Fruit fly (Drosophila melanogaster) whole organism, prepupa: ENCODE data around the gene HIP-R.
A peak's percentile ranks its signal among the peaks of the same experiment; 100 is the strongest.

Source experiments
- CG10631 ChIP-seq: fragments of 200-800 bp; sonication (Bioruptor generic); optimal IDR thresholded peaks from 2 replicates; lab custom pipeline; 2016; ENCODE audit warnings: missing biosample characterization, missing genetic modification characterization
- CG10669 ChIP-seq: fragments of 200-800 bp; sonication (Bioruptor generic); optimal IDR thresholded peaks from 3 replicates; lab custom pipeline; 2018; ENCODE audit warnings: missing biosample characterization, mild to moderate bottlenecking, missing genetic modification characterization, moderate library complexity
- CG11762 ChIP-seq: fragments of 200-800 bp; sonication (Bioruptor generic); optimal IDR thresholded peaks from 3 replicates; lab custom pipeline; 2016; ENCODE audit warnings: missing biosample characterization, missing genetic modification characterization; ENCODE audit not compliant: insufficient read depth
- CG11902 ChIP-seq: fragments of 200-800 bp; sonication (Bioruptor generic); optimal IDR thresholded peaks from 3 replicates; lab custom pipeline; 2016; ENCODE audit warnings: missing biosample characterization, missing genetic modification characterization
- CG15336 ChIP-seq: fragments of 200-800 bp; sonication (Bioruptor generic); IDR thresholded peaks from 2 replicates; pipeline ENCODE4 v1.3.6; 2022; ENCODE audit warnings: missing biosample characterization, missing genetic modification characterization
- CG16779 ChIP-seq: fragments of 200-800 bp; sonication (Bioruptor generic); optimal IDR thresholded peaks from 3 replicates; lab custom pipeline; 2017; ENCODE audit warnings: missing biosample characterization, mild to moderate bottlenecking, missing genetic modification characterization
- CG32006 ChIP-seq: fragments of 200-800 bp; sonication (Bioruptor generic); optimal IDR thresholded peaks from 3 replicates; lab custom pipeline; 2017; ENCODE audit warnings: missing biosample characterization, mild to moderate bottlenecking, missing genetic modification characterization
- CG3919 ChIP-seq: fragments of 200-800 bp; sonication (Bioruptor generic); optimal IDR thresholded peaks from 3 replicates; lab custom pipeline; 2016; ENCODE audit warnings: missing biosample characterization, missing genetic modification characterization
- CG4318 ChIP-seq: fragments of 200-800 bp; sonication (Bioruptor generic); optimal IDR thresholded peaks from 3 replicates; lab custom pipeline; 2017; ENCODE audit warnings: missing biosample characterization, mild to moderate bottlenecking, missing genetic modification characterization
- CG6276 ChIP-seq: fragments of 200-800 bp; sonication (Bioruptor generic); optimal IDR thresholded peaks from 2 replicates; lab custom pipeline; 2017; ENCODE audit warnings: missing biosample characterization, mild to moderate bottlenecking, missing genetic modification characterization
- CG6808 ChIP-seq: fragments of 200-800 bp; sonication (Bioruptor generic); optimal IDR thresholded peaks from 3 replicates; lab custom pipeline; 2017; ENCODE audit warnings: missing biosample characterization, missing genetic modification characterization, mild to moderate bottlenecking, moderate library complexity, missing genetic modification reagents
- CG6854 ChIP-seq: fragments of 200-800 bp; sonication (Bioruptor generic); optimal IDR thresholded peaks from 2 replicates; lab custom pipeline; 2017; ENCODE audit warnings: missing biosample characterization, mild to moderate bottlenecking, missing genetic modification characterization
- CG8319 ChIP-seq: fragments of 200-800 bp; sonication (Bioruptor generic); optimal IDR thresholded peaks from 3 replicates; lab custom pipeline; 2016; ENCODE audit warnings: missing biosample characterization, missing genetic modification characterization
- CG8632 ChIP-seq: fragments of 200-800 bp; sonication (Bioruptor generic); optimal IDR thresholded peaks from 3 replicates; lab custom pipeline; 2016; ENCODE audit warnings: missing biosample characterization, missing genetic modification characterization
- Eip75B ChIP-seq: fragments of 200-800 bp; sonication (Bioruptor generic); optimal IDR thresholded peaks from 3 replicates; lab custom pipeline; 2016; ENCODE audit warnings: missing biosample characterization, missing genetic modification characterization
- Eip93F ChIP-seq: fragments of 200-800 bp; sonication (Bioruptor generic); optimal IDR thresholded peaks from 2 replicates; lab custom pipeline; 2016; ENCODE audit warnings: missing biosample characterization, mild to moderate bottlenecking, missing genetic modification characterization
- Ets21C ChIP-seq: fragments of 200-800 bp; sonication (Bioruptor generic); optimal IDR thresholded peaks from 3 replicates; lab custom pipeline; 2016; ENCODE audit warnings: missing biosample characterization, missing genetic modification characterization
- Ets96B ChIP-seq: fragments of 200-800 bp; optimal IDR thresholded peaks from 2 replicates; lab custom pipeline; 2019; ENCODE audit warnings: missing biosample characterization, mild to moderate bottlenecking, missing genetic modification characterization, moderate library complexity
- Hr38 ChIP-seq: sonication (Bioruptor generic); optimal IDR thresholded peaks from 2 replicates; lab custom pipeline; 2016; ENCODE audit warnings: missing biosample characterization, missing genetic modification characterization
- Hr39 ChIP-seq: fragments of 200-800 bp; sonication (Bioruptor generic); optimal IDR thresholded peaks from 2 replicates; lab custom pipeline; 2016; ENCODE audit warnings: missing biosample characterization, missing genetic modification characterization
- Hr4 ChIP-seq: fragments of 200-800 bp; sonication (Bioruptor generic); optimal IDR thresholded peaks from 3 replicates; lab custom pipeline; 2016; ENCODE audit warnings: missing biosample characterization, missing genetic modification characterization
- Lpt ChIP-seq: fragments of 200-800 bp; sonication (Bioruptor generic); optimal IDR thresholded peaks from 3 replicates; lab custom pipeline; 2016; ENCODE audit warnings: missing biosample characterization, missing genetic modification characterization
- Met ChIP-seq: fragments of 200-800 bp; sonication (Bioruptor generic); optimal IDR thresholded peaks from 3 replicates; lab custom pipeline; 2016; ENCODE audit warnings: missing biosample characterization, missing genetic modification characterization
- OdsH ChIP-seq: fragments of 200-800 bp; sonication (Bioruptor generic); optimal IDR thresholded peaks from 3 replicates; lab custom pipeline; 2016; ENCODE audit warnings: missing biosample characterization, missing genetic modification characterization
- Smox ChIP-seq: fragments of 200-800 bp; sonication (Bioruptor generic); optimal IDR thresholded peaks from 3 replicates; lab custom pipeline; 2016; ENCODE audit warnings: missing biosample characterization, missing genetic modification characterization
- Sox102F ChIP-seq: fragments of 200-800 bp; sonication (Bioruptor generic); optimal IDR thresholded peaks from 2 replicates; lab custom pipeline; 2016; ENCODE audit warnings: missing biosample characterization, mild to moderate bottlenecking, missing genetic modification characterization
- Sox14 ChIP-seq: fragments of 200-800 bp; sonication (Bioruptor generic); optimal IDR thresholded peaks from 3 replicates; lab custom pipeline; 2016; ENCODE audit warnings: missing biosample characterization, missing genetic modification characterization
- Sox15 ChIP-seq: fragments of 200-800 bp; sonication (Bioruptor generic); optimal IDR thresholded peaks from 3 replicates; lab custom pipeline; 2016; ENCODE audit warnings: missing biosample characterization, missing genetic modification characterization
- achi ChIP-seq: fragments of 200-800 bp; sonication (Bioruptor generic); optimal IDR thresholded peaks from 3 replicates; lab custom pipeline; 2016; ENCODE audit warnings: missing biosample characterization, missing genetic modification characterization
- dsx ChIP-seq: fragments of 200-800 bp; optimal IDR thresholded peaks from 3 replicates; lab custom pipeline; 2019; ENCODE audit warnings: missing biosample characterization, mild to moderate bottlenecking, missing genetic modification characterization, moderate library complexity; ENCODE audit not compliant: poor library complexity, severe bottlenecking
- eg ChIP-seq: fragments of 200-800 bp; sonication (Bioruptor generic); IDR thresholded peaks from 3 replicates; pipeline ENCODE4 v1.3.6; 2022; ENCODE audit warnings: missing biosample characterization, missing genetic modification characterization
- esn ChIP-seq: fragments of 200-800 bp; sonication (Bioruptor generic); optimal IDR thresholded peaks from 2 replicates; lab custom pipeline; 2016; ENCODE audit warnings: missing biosample characterization, mild to moderate bottlenecking, missing genetic modification characterization, moderate library complexity
- fd59A ChIP-seq: fragments of 200-800 bp; sonication (Bioruptor generic); optimal IDR thresholded peaks from 2 replicates; lab custom pipeline; 2017; ENCODE audit warnings: missing biosample characterization, mild to moderate bottlenecking, missing genetic modification characterization, missing genetic modification reagents
- fd85E ChIP-seq: fragments of 200-800 bp; sonication (Bioruptor generic); optimal IDR thresholded peaks from 3 replicates; lab custom pipeline; 2016; ENCODE audit warnings: missing biosample characterization, missing genetic modification characterization
- fkh ChIP-seq: fragments of 200-800 bp; sonication (Bioruptor generic); optimal IDR thresholded peaks from 3 replicates; lab custom pipeline; 2017; ENCODE audit warnings: missing biosample characterization, mild to moderate bottlenecking, missing genetic modification characterization, moderate library complexity
- lz ChIP-seq: fragments of 200-800 bp; sonication (Bioruptor generic); optimal IDR thresholded peaks from 3 replicates; lab custom pipeline; 2016; ENCODE audit warnings: missing biosample characterization, missing genetic modification characterization
- net ChIP-seq: fragments of 200-800 bp; sonication (Bioruptor generic); optimal IDR thresholded peaks from 3 replicates; lab custom pipeline; 2016; ENCODE audit warnings: missing biosample characterization, missing genetic modification characterization
- pdm3 ChIP-seq: fragments of 200-800 bp; sonication (Bioruptor generic); optimal IDR thresholded peaks from 3 replicates; lab custom pipeline; 2016; ENCODE audit warnings: missing biosample characterization, missing genetic modification characterization
- salr ChIP-seq, 2 experiments: fragments of 200-800 bp; sonication (Bioruptor generic); optimal IDR thresholded peaks; 3 replicates each; lab custom pipeline; 2016 to 2018; ENCODE audit warnings: missing biosample characterization in 2 of 2, missing genetic modification characterization in 2 of 2, mild to moderate bottlenecking in 1 of 2
- spab ChIP-seq: fragments of 200-800 bp; sonication (Bioruptor generic); optimal IDR thresholded peaks from 2 replicates; lab custom pipeline; 2017; ENCODE audit warnings: missing biosample characterization, mild to moderate bottlenecking, missing genetic modification characterization, missing genetic modification reagents
- ss ChIP-seq, 2 experiments: fragments of 200-800 bp; sonication (Bioruptor generic); optimal IDR thresholded peaks; 2 replicates in 1 of 2; 3 replicates in 1 of 2; lab custom pipeline; 2017 to 2018; ENCODE audit warnings: mild to moderate bottlenecking in 2 of 2, missing biosample characterization in 2 of 2, missing genetic modification characterization in 2 of 2, moderate library complexity in 1 of 2
- svp ChIP-seq: fragments of 200-800 bp; sonication (Bioruptor generic); peaks from one replicate; lab custom pipeline; 2016; ENCODE audit warnings: missing biosample characterization, missing genetic modification characterization
- topi ChIP-seq: fragments of 200-800 bp; sonication (Bioruptor generic); optimal IDR thresholded peaks from 3 replicates; lab custom pipeline; 2016; ENCODE audit warnings: missing biosample characterization, missing genetic modification characterization

Gene HIP-R

dm6 chrX:3740725-3741440, 48.9 kb upstream of the HIP-R start (continued):
- TF ChIP-seq net (GFP tag; lab: Kevin White, UChicago) (peak; percentile 44), CG6276 (peak; percentile 51), CG11902 (GFP tag; lab: Kevin White, UChicago) (no peak), Sox15 (no peak), Ets96B (peak; percentile 64), CG4318 (peak; percentile 14), CG16779 (tag; lab: Kevin White, UChicago) (peak; percentile 40), CG10669 (GFP tag; lab: Kevin White, UChicago) (peak; percentile 34), svp (GFP tag; lab: Kevin White, UChicago) (peak; percentile 71), CG6808 (GFP tag; lab: Kevin White, UChicago) (peak; percentile 76), ss (GFP tag; optimal IDR thresholded peaks at IDR 0.05; lab: Kevin White, UChicago) (peak; percentile 84 to 85), CG3919 (GFP tag; lab: Kevin White, UChicago) (peak; percentile 31), lz (GFP tag; lab: Kevin White, UChicago) (no peak), spab (GFP tag; lab: Kevin White, UChicago) (peak; percentile 35)

dm6 chrX:3741611-3742001, 48.2 kb upstream of the HIP-R start:
- TF ChIP-seq CG6854 (no peak), topi (GFP tag; lab: Kevin White, UChicago) (no peak), Lpt (GFP tag; lab: Kevin White, UChicago) (no peak), Met (GFP tag; lab: Kevin White, UChicago) (no peak), OdsH (GFP tag; lab: Kevin White, UChicago) (no peak), CG32006 (GFP tag; lab: Kevin White, UChicago) (no peak), pdm3 (GFP tag; lab: Kevin White, UChicago) (no peak), Ets96B (no peak), CG8319 (GFP tag; lab: Kevin White, UChicago) (no peak), Hr39 (GFP tag; lab: Kevin White, UChicago) (no peak), Hr38 (GFP tag; lab: Kevin White, UChicago) (no peak), CG11902 (GFP tag; lab: Kevin White, UChicago) (no peak), CG4318 (no peak), CG11762 (GFP tag; lab: Kevin White, UChicago) (no peak), CG6808 (GFP tag; lab: Kevin White, UChicago) (no peak), Smox (GFP tag; lab: Kevin White, UChicago) (no peak), Sox14 (GFP tag; lab: Kevin White, UChicago) (no peak)

dm6 chrX:3742002-3742722, 47.6 kb upstream of the HIP-R start:
- TF ChIP-seq Eip93F (peak; percentile 99), lz (GFP tag; lab: Kevin White, UChicago) (peak; percentile 99), pdm3 (GFP tag; lab: Kevin White, UChicago) (peak; percentile 99), fd59A (GFP tag; lab: Kevin White, UChicago) (peak; percentile 99), esn (GFP tag; lab: Kevin White, UChicago) (peak; percentile 99), achi (GFP tag; lab: Kevin White, UChicago) (peak; percentile 98), CG15336 (GFP tag; lab: Robert Waterston, UW) (peak; percentile 99), Sox102F (GFP tag; lab: Kevin White, UChicago) (peak; percentile 98), spab (GFP tag; lab: Kevin White, UChicago) (peak; percentile 98), Ets21C (GFP tag; lab: Kevin White, UChicago) (peak; percentile 98), salr (GFP tag; optimal IDR thresholded peaks at IDR 0.05; lab: Kevin White, UChicago) (peak; percentile 96 to 97), Hr4 (GFP tag; lab: Kevin White, UChicago) (peak; percentile 99), ss (GFP tag; optimal IDR thresholded peaks at IDR 0.05; lab: Kevin White, UChicago) (peak; percentile 97 to 99), Hr39 (GFP tag; lab: Kevin White, UChicago) (peak; percentile 99), CG32006 (GFP tag; lab: Kevin White, UChicago) (peak; percentile 99), fd85E (GFP tag; lab: Kevin White, UChicago) (peak; percentile 95), CG6808 (GFP tag; lab: Kevin White, UChicago) (peak; percentile 98), Eip75B (GFP tag; lab: Kevin White, UChicago) (peak; percentile 99), Smox (GFP tag; lab: Kevin White, UChicago) (peak; percentile 99), net (GFP tag; lab: Kevin White, UChicago) (peak; percentile 99), fkh (GFP tag; lab: Kevin White, UChicago) (peak; percentile 98), eg (GFP tag; lab: Robert Waterston, UW) (peak; percentile 100), CG10631 (peak; percentile 99), CG6276 (peak; percentile 98), Lpt (GFP tag; lab: Kevin White, UChicago) (peak; percentile 99), topi (GFP tag; lab: Kevin White, UChicago) (peak; percentile 99), CG8632 (peak; percentile 99), dsx (GFP tag; lab: Kevin White, UChicago) (peak; percentile 95)
